Fruit fly (Drosophila melanogaster) whole organism, pupa: ENCODE results near the gene Atg18a.
A peak's percentile ranks its signal among the peaks of the same experiment; 100 is the strongest.

Source experiments
- CG12605 ChIP-seq: fragments of 200-800 bp; sonication (Bioruptor generic); IDR thresholded peaks from 2 replicates; pipeline ENCODE4 v1.3.6; 2022; ENCODE audit warnings: missing biosample characterization, missing genetic modification characterization
- CG13204 ChIP-seq: fragments of 200-800 bp; sonication (Bioruptor generic); optimal IDR thresholded peaks from 2 replicates; lab custom pipeline; 2018; ENCODE audit warnings: missing biosample characterization, mild to moderate bottlenecking, missing genetic modification characterization, moderate library complexity
- CG15710 ChIP-seq: fragments of 200-800 bp; sonication (Bioruptor generic); optimal IDR thresholded peaks from 2 replicates; lab custom pipeline; 2018; ENCODE audit warnings: missing biosample characterization, mild to moderate bottlenecking, missing genetic modification characterization, moderate library complexity
- CG34367 ChIP-seq: fragments of 200-800 bp; sonication (Bioruptor generic); optimal IDR thresholded peaks from 2 replicates; lab custom pipeline; 2018; ENCODE audit warnings: missing biosample characterization, mild to moderate bottlenecking, missing genetic modification characterization
- CG4496 ChIP-seq: fragments of 200-800 bp; sonication (Bioruptor generic); IDR thresholded peaks from 3 replicates; pipeline ENCODE4 v1.3.6; 2022; ENCODE audit warnings: missing biosample characterization, missing genetic modification characterization
- D1 ChIP-seq: fragments of 200-800 bp; sonication (Bioruptor generic); optimal IDR thresholded peaks from 2 replicates; lab custom pipeline; 2018; ENCODE audit warnings: missing biosample characterization, mild to moderate bottlenecking, missing genetic modification characterization, moderate library complexity
- EcR ChIP-seq: fragments of 200-800 bp; sonication (Bioruptor generic); optimal IDR thresholded peaks from 3 replicates; lab custom pipeline; 2019; ENCODE audit warnings: missing biosample characterization, missing genetic modification characterization, mild to moderate bottlenecking, moderate library complexity, missing genetic modification reagents
- Pif1B ChIP-seq: fragments of 200-800 bp; sonication (Bioruptor generic); optimal IDR thresholded peaks from 3 replicates; lab custom pipeline; 2016; ENCODE audit warnings: missing biosample characterization, missing genetic modification characterization
- Snoo ChIP-seq: fragments of 200-800 bp; sonication (Bioruptor generic); optimal IDR thresholded peaks from 3 replicates; lab custom pipeline; 2017; ENCODE audit warnings: missing biosample characterization, mild to moderate bottlenecking, missing genetic modification characterization, inconsistent platforms
- fd96Ca ChIP-seq: fragments of 200-800 bp; sonication (Bioruptor generic); IDR thresholded peaks from 3 replicates; pipeline ENCODE4 v1.3.6; 2022; ENCODE audit warnings: missing biosample characterization, missing genetic modification characterization
- gl ChIP-seq: fragments of 200-800 bp; sonication (Bioruptor generic); optimal IDR thresholded peaks from 2 replicates; lab custom pipeline; 2018; ENCODE audit warnings: missing biosample characterization, mild to moderate bottlenecking, missing genetic modification characterization
- rn ChIP-seq: fragments of 200-800 bp; sonication (Bioruptor generic); IDR thresholded peaks from 2 replicates; pipeline ENCODE4 v1.3.6; 2022; ENCODE audit warnings: missing biosample characterization, missing genetic modification characterization

DNA sequence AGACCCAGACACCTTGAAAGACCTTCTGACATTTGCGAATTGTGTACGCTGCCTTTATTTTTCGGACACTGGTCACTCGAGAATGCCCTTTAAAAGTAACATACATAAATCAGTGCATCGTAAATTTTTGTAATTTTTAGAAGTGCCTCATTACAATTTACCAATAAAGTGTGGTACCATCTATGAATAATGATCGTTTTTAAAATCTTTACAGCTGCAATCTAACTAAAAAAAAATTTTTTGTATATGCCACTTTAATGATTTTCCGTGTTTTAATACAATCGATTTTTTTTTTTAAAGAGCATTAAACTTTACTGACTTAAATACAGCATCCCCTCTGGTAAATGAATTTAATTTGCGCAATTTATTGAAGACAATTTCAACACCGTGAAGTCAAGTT is 29.6 kb upstream of the Atg18a start:
- TF ChIP-seq EcR (peak; percentile 48), CG12605 (no peak), CG13204 (GFP tag; lab: Kevin White, UChicago) (no peak), gl (tag; lab: Kevin White, UChicago) (no peak), Snoo (peak; percentile 25), fd96Ca (GFP tag; lab: Robert Waterston, UW) (no peak), D1 (tag; lab: Kevin White, UChicago) (no peak), rn (GFP tag; lab: Robert Waterston, UW) (no peak), Pif1B (GFP tag; lab: Kevin White, UChicago) (peak; percentile 46), CG15710 (peak; percentile 68), CG4496 (no peak), CG34367 (tag; lab: Kevin White, UChicago) (peak; percentile 38)
